Worm (Caenorhabditis elegans): Measurements from ENCODE around the gene gpa-12.

ce11 chrX:9194081-9194480 is 49.3 kb upstream of the gpa-12 start:
- TF ChIP-seq ama-1 (optimal IDR thresholded peaks at IDR 0.05) (no peak), nhr-11 (tag; optimal IDR thresholded peaks at IDR 0.05) (no peak), fos-1 (tag; optimal IDR thresholded peaks at IDR 0.05) (no peak), skn-1 (tag; optimal IDR thresholded peaks at IDR 0.05) (no peak), snpc-4 (tag; optimal IDR thresholded peaks at IDR 0.05) (no peak), F13H6.1 (tag; optimal IDR thresholded peaks at IDR 0.05) (no peak)
